Fruit fly (Drosophila melanogaster) whole organism, wandering third instar larva: ENCODE results near the gene CG17258.

Experiments
- GATAd ChIP-seq: sonication (Bioruptor generic); optimal IDR thresholded peaks from 2 replicates; lab custom pipeline; 2016; ENCODE audit warnings: missing biosample characterization, missing genetic modification characterization
- OdsH ChIP-seq: fragments of 200-800 bp; sonication (Bioruptor generic); optimal IDR thresholded peaks from 2 replicates; lab custom pipeline; 2016; ENCODE audit warnings: missing biosample characterization, mild to moderate bottlenecking, missing genetic modification characterization
- Sp1 ChIP-seq: fragments of 200-800 bp; sonication (Bioruptor generic); optimal IDR thresholded peaks from 3 replicates; lab custom pipeline; 2019; ENCODE audit warnings: missing biosample characterization, mild to moderate bottlenecking, missing genetic modification characterization, moderate library complexity
- jim ChIP-seq: fragments of 175-275, 200-325 bp; sonication (Bioruptor generic); optimal IDR thresholded peaks from 2 replicates; lab custom pipeline; 2016; ENCODE audit warnings: missing biosample characterization, mild to moderate bottlenecking, missing genetic modification characterization

DNA sequence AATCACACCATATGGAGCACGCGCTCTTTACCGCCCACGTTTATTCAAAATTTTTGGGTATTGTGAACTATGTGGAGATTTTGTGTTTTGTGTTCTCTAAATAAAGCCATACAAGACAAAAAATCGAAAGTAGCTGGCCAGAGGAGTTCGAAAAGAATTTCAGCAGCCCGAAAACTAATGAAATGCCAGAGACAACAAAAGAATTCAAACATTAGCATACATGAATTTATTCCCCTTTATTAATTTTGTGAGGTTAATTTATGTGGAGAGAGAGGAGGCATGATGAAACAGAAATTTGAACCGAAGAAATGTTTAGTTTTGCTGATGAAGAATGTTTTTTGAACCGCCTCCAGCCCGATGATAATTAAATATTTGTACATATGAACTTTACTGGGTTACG is 29.0 kb downstream of the CG17258 start:
- no peak for TF ChIP-seq OdsH (GFP tag; lab: Kevin White, UChicago)
- TF ChIP-seq jim (GFP tag; lab: Kevin White, UChicago), result no peak
- no peak for TF ChIP-seq GATAd (GFP tag; lab: Kevin White, UChicago)
- TF ChIP-seq Sp1, result no peak
